Worm (Caenorhabditis elegans): Measurements from ENCODE around the gene F07C3.2.

DNA sequence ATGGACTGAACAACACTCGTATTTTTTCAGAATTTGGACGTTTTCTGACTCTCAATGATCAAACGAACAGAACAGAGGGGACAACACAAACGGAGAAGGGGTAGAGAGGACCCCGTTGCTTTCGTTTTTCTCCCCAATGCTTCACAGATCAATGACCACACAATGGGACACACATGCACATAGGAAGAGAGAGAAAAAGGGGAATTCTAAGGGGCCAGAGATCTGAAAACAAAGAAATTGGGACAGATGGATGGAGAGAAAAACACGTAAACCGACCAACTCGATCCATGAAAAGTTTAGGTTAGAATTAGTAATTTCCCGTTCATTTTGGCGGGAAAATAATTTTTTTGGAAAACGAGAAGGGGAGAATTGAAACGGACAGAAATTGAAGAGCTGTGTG lies 44.5 kb downstream of the F07C3.2 start:
- no peak for TF ChIP-seq scrt-1 (GFP tag; IDR thresholded peaks at IDR 0.05)
- TF ChIP-seq flt-1 (GFP tag; IDR thresholded peaks at IDR 0.05): no peak
- TF ChIP-seq hnd-1 (tag; optimal IDR thresholded peaks at IDR 0.05): no peak
- TF ChIP-seq ama-1 (optimal IDR thresholded peaks at IDR 0.05): no peak
